Fruit fly (Drosophila melanogaster) whole organism, embryonic: ENCODE measurements around the gene armi.

Experiments
- Adf1 ChIP-seq: fragments of 200-800 bp; sonication (Bioruptor generic); IDR thresholded peaks from 2 replicates; pipeline ENCODE4 v1.3.6; 2022; ENCODE audit warnings: missing biosample characterization, missing genetic modification characterization
- Aef1 ChIP-seq: fragments of 200-800 bp; sonication (Bioruptor generic); IDR thresholded peaks from 3 replicates; pipeline ENCODE4 v1.3.6; 2022; ENCODE audit warnings: missing biosample characterization, missing genetic modification characterization
- Atf6 ChIP-seq: fragments of 200-800 bp; sonication (Bioruptor generic); IDR thresholded peaks from 2 replicates; pipeline ENCODE4 v1.3.6; 2022; ENCODE audit warnings: missing biosample characterization, missing genetic modification characterization
- CG10366 ChIP-seq: fragments of 200-800 bp; sonication (Bioruptor generic); IDR thresholded peaks from 2 replicates; pipeline ENCODE4 v1.3.6; 2022; ENCODE audit warnings: missing biosample characterization, missing genetic modification characterization
- CG11085 ChIP-seq: fragments of 200-800 bp; sonication (Bioruptor generic); IDR thresholded peaks from 2 replicates; pipeline ENCODE4 v1.3.6; 2022; ENCODE audit warnings: missing biosample characterization, missing genetic modification characterization
- CG13123 ChIP-seq: fragments of 200-800 bp; sonication (Bioruptor generic); optimal IDR thresholded peaks from 2 replicates; lab custom pipeline; 2016; ENCODE audit warnings: missing biosample characterization, missing genetic modification characterization
- CG13287 ChIP-seq: fragments of 200-800 bp; sonication (Bioruptor generic); IDR thresholded peaks from 2 replicates; pipeline ENCODE4 v1.3.6; 2022; ENCODE audit warnings: missing biosample characterization, missing genetic modification characterization; ENCODE audit not compliant: partially characterized antibody
- CG13894 ChIP-seq: fragments of 200-800 bp; sonication (Bioruptor generic); optimal IDR thresholded peaks from 3 replicates; lab custom pipeline; 2018; ENCODE audit warnings: missing biosample characterization, mild to moderate bottlenecking, missing genetic modification characterization, moderate library complexity
- CG14710 ChIP-seq: fragments of 200-800 bp; sonication (Bioruptor generic); optimal IDR thresholded peaks from 3 replicates; lab custom pipeline; 2019; ENCODE audit warnings: missing biosample characterization, mild to moderate bottlenecking, missing genetic modification characterization, moderate library complexity
- CG1647 ChIP-seq: fragments of 200-800 bp; sonication (Bioruptor generic); optimal IDR thresholded peaks from 3 replicates; lab custom pipeline; 2016; ENCODE audit warnings: missing biosample characterization, missing genetic modification characterization
- CG17829 ChIP-seq: fragments of 200-800 bp; optimal IDR thresholded peaks from 2 replicates; lab custom pipeline; 2019; ENCODE audit warnings: missing biosample characterization, mild to moderate bottlenecking, missing genetic modification characterization, moderate library complexity
- CG2199 ChIP-seq: fragments of 200-800 bp; sonication (Bioruptor generic); IDR thresholded peaks from 3 replicates; pipeline ENCODE4 v1.3.6; 2022; ENCODE audit warnings: missing biosample characterization, missing genetic modification characterization
- CG32767 ChIP-seq: fragments of 200-800 bp; sonication (Bioruptor generic); IDR thresholded peaks from 2 replicates; pipeline ENCODE4 v1.3.6; 2022; ENCODE audit warnings: missing biosample characterization, missing genetic modification characterization
- CG4328 ChIP-seq: fragments of 200-800 bp; sonication (Bioruptor generic); optimal IDR thresholded peaks from 3 replicates; lab custom pipeline; 2017; ENCODE audit warnings: missing biosample characterization, missing genetic modification reagents, missing genetic modification characterization
- CG6791 ChIP-seq: fragments of 200-800 bp; sonication (Bioruptor generic); IDR thresholded peaks from 3 replicates; pipeline ENCODE4 v1.3.6; 2022; ENCODE audit warnings: missing biosample characterization, missing genetic modification characterization; ENCODE audit not compliant: partially characterized antibody
- CG8290 ChIP-seq, 3 experiments: fragments of 200-800 bp; sonication (Bioruptor generic); optimal IDR thresholded peaks; 2 replicates each; lab custom pipeline; 2016 to 2019; ENCODE audit warnings: missing biosample characterization in 3 of 3, missing genetic modification characterization in 3 of 3, mild to moderate bottlenecking in 2 of 3, moderate library complexity in 1 of 3
- Deaf1 ChIP-seq: fragments of 200-800 bp; optimal IDR thresholded peaks from 3 replicates; lab custom pipeline; 2019; ENCODE audit warnings: missing biosample characterization, mild to moderate bottlenecking, missing genetic modification characterization, moderate library complexity
- HLHmδ ChIP-seq: fragments of 200-800 bp; sonication (Bioruptor generic); optimal IDR thresholded peaks from 2 replicates; lab custom pipeline; 2018; ENCODE audit warnings: missing biosample characterization, mild to moderate bottlenecking, missing genetic modification characterization, moderate library complexity
- Med ChIP-seq: fragments of 200-800 bp; sonication (Bioruptor generic); peaks from one replicate; lab custom pipeline; 2016; ENCODE audit warnings: missing biosample characterization, missing genetic modification characterization, mild to moderate bottlenecking, inconsistent platforms, moderate library complexity
- Trl ChIP-seq, 3 experiments: fragments of >200 bp in 2 of 3; fragments of 200-800 bp in 1 of 3; sonication (Bioruptor generic) in 1 of 3; optimal IDR thresholded peaks; 2 replicates in 1 of 3; 3 replicates in 2 of 3; lab custom pipeline; 2016 to 2017; ENCODE audit warnings: missing biosample characterization in 1 of 3, missing genetic modification characterization in 1 of 3
- abd-A ChIP-seq: fragments of 200-800 bp; sonication (Bioruptor generic); optimal IDR thresholded peaks from 3 replicates; lab custom pipeline; 2019; ENCODE audit warnings: missing biosample characterization, mild to moderate bottlenecking, missing genetic modification characterization, moderate library complexity
- cg ChIP-seq: fragments of 200-800 bp; sonication (Bioruptor generic); optimal IDR thresholded peaks from 3 replicates; lab custom pipeline; 2019; ENCODE audit warnings: missing biosample characterization, mild to moderate bottlenecking, missing genetic modification characterization, moderate library complexity
- chinmo ChIP-seq: fragments of 200-800 bp; sonication (Bioruptor generic); IDR thresholded peaks from 4 replicates; pipeline ENCODE4 v1.3.6; 2022; ENCODE audit warnings: missing biosample characterization, missing genetic modification characterization; ENCODE audit not compliant: partially characterized antibody
- corto ChIP-seq: fragments of 200-800 bp; sonication (Bioruptor generic); optimal IDR thresholded peaks from 2 replicates; lab custom pipeline; 2016; ENCODE audit warnings: missing biosample characterization, mild to moderate bottlenecking, missing genetic modification characterization, moderate library complexity
- crol ChIP-seq: fragments of 200-800 bp; sonication (Bioruptor generic); IDR thresholded peaks from 2 replicates; pipeline ENCODE4 v1.3.6; 2022; ENCODE audit warnings: missing biosample characterization, missing genetic modification characterization
- exex ChIP-seq: fragments of 200-800 bp; sonication (Bioruptor generic); optimal IDR thresholded peaks from 4 replicates; lab custom pipeline; 2018; ENCODE audit warnings: missing biosample characterization, mild to moderate bottlenecking, missing genetic modification characterization, moderate library complexity
- ftz-f1 ChIP-seq: fragments of 200-800 bp; sonication (Bioruptor generic); optimal IDR thresholded peaks from 2 replicates; lab custom pipeline; 2016; ENCODE audit warnings: missing biosample characterization, missing genetic modification characterization
- gce ChIP-seq: fragments of 200-800 bp; sonication (Bioruptor generic); IDR thresholded peaks from 3 replicates; pipeline ENCODE4 v1.3.6; 2022; ENCODE audit warnings: missing biosample characterization, missing genetic modification characterization
- gro ChIP-seq: fragments of 200-800 bp; sonication (Bioruptor generic); optimal IDR thresholded peaks from 2 replicates; lab custom pipeline; 2016; ENCODE audit warnings: missing biosample characterization, missing genetic modification characterization
- hb ChIP-seq: fragments of 200-800 bp; sonication (Bioruptor generic); IDR thresholded peaks from 3 replicates; pipeline ENCODE4 v1.3.6; 2022; ENCODE audit warnings: missing biosample characterization, missing genetic modification characterization; ENCODE audit not compliant: partially characterized antibody
- hth ChIP-seq: fragments of >200 bp; optimal IDR thresholded peaks from 2 replicates; lab custom pipeline; 2017; ENCODE audit warnings: inconsistent platforms
- lbe ChIP-seq: fragments of 200-800 bp; sonication (Bioruptor generic); optimal IDR thresholded peaks from 2 replicates; lab custom pipeline; 2016; ENCODE audit warnings: missing biosample characterization, mild to moderate bottlenecking, missing genetic modification characterization
- lilli ChIP-seq: fragments of 200-800 bp; sonication (Bioruptor generic); optimal IDR thresholded peaks from 3 replicates; lab custom pipeline; 2016; ENCODE audit warnings: missing biosample characterization, missing genetic modification characterization
- mam ChIP-seq: fragments of 200-800 bp; sonication (Bioruptor generic); optimal IDR thresholded peaks from 3 replicates; lab custom pipeline; 2016; ENCODE audit warnings: missing biosample characterization, missing genetic modification characterization
- sd ChIP-seq: fragments of 200-800 bp; sonication (Bioruptor generic); optimal IDR thresholded peaks from 3 replicates; lab custom pipeline; 2018; ENCODE audit warnings: missing biosample characterization, mild to moderate bottlenecking, missing genetic modification characterization, moderate library complexity
- sug ChIP-seq: fragments of 200-800 bp; optimal IDR thresholded peaks from 2 replicates; lab custom pipeline; 2019; ENCODE audit warnings: missing biosample characterization, mild to moderate bottlenecking, missing genetic modification characterization, moderate library complexity
- vvl ChIP-seq: fragments of 200-800 bp; sonication (Bioruptor generic); IDR thresholded peaks from 2 replicates; pipeline ENCODE4 v1.3.6; 2022; ENCODE audit warnings: missing biosample characterization, missing genetic modification characterization
- z ChIP-seq: fragments of 200-800 bp; sonication (Bioruptor generic); IDR thresholded peaks from 3 replicates; pipeline ENCODE4 v1.3.6; 2022; ENCODE audit warnings: missing biosample characterization, missing genetic modification characterization

The armi gene

DNA sequence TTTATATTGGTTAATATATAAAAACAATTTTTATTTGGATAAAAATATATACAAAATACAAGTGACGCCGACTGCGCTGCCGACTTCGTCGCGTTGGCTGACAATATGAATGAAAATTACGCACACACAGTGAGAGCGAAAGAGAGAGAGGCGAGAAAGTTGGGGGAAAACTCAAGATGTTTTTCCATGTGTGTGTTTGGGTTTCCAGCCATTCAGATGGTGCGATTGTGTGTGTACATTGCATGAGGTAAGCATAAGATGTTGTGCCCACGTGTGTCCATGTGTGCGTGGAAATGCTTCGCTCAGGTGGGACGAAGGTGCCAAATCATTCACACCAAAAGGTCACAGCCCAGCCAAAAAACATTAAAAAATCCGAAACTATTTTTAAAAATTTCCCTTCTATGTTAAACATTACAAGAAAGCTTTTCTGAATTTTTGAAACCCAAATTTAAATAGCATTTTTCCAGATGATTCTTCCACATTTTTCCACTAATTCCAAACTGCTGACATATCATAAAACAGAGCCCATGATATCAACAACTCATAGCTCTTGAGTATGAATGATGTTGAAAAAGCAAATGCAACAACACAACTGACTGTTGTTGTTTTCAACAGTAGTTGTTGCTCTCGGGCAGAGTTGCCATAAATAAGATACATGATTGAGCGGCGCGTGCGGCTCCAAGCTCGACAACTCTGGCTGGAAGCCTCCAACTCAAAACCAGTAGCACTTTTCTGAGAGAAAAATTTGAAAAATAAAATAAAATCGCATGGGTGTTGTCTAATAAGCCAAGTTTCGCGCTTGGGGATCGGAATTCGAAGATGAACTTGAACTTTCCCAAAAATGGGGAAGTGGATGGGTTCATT, 41.5 kb upstream of the armi start (continued):
- TF ChIP-seq HLHmδ (GFP tag; lab: Kevin White, UChicago) (no peak), mam (peak; percentile 1), hb (GFP tag; lab: Robert Waterston, UW) (no peak), lilli (GFP tag; lab: Kevin White, UChicago) (no peak), CG1647 (no peak), CG11085 (GFP tag; lab: Robert Waterston, UW) (no peak)

DNA sequence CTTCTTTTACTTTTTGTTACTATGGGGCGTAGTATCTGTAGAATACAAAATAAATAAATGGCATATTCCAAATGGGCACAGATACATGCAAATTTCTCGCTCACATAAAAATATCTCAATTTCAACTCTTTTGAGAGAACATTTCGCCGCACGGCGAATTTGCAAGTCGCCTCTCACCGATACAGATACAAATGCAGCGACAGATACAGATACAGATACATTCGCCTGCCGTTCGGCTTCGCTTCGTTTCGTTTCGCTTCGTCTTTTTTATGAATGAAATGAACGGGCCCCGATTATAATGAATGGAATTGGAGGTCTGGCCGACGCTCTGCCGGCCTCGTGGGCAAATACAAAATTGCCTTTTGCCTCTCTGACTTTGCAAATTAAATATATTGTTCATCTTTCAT, 40.9 kb upstream of the armi start:
- TF ChIP-seq Trl (optimal IDR thresholded peaks at IDR 0.05; lab: Kevin White, UChicago), result peak; percentile 43 to 78
- no peak for TF ChIP-seq Trl (GFP tag; optimal IDR thresholded peaks at IDR 0.05; lab: Kevin White, UChicago)
- no peak for TF ChIP-seq gro
- TF ChIP-seq CG4328 (GFP tag; lab: Kevin White, UChicago), result no peak
- TF ChIP-seq sd, result peak; percentile 46
- peak; percentile 41 for TF ChIP-seq Med (GFP tag; lab: Kevin White, UChicago)
- TF ChIP-seq ftz-f1, result peak; percentile 28
- TF ChIP-seq Adf1, result peak; percentile 82; the same call in 1 of the 2 replicates
- TF ChIP-seq CG13894 (tag; lab: Kevin White, UChicago), result peak; percentile 100
- TF ChIP-seq CG13123 (GFP tag; lab: Kevin White, UChicago), result no peak
- TF ChIP-seq CG6791 (GFP tag; lab: Robert Waterston, UW), result 0 out of 3 replicates have a peak, but pooled peaks have one; percentile 23
- TF ChIP-seq Deaf1 (tag; lab: Kevin White, UChicago), result peak; percentile 99
- no peak for TF ChIP-seq CG14710 (tag; lab: Kevin White, UChicago)
- peak; percentile 37; the same call in 1 of the 2 replicates for TF ChIP-seq CG13287 (GFP tag; lab: Robert Waterston, UW)
- no peak for TF ChIP-seq gce
- TF ChIP-seq vvl, result peak; percentile 19; the same call in 1 of the 2 replicates
- peak; percentile 82 for TF ChIP-seq z
- no peak for TF ChIP-seq hth
- TF ChIP-seq CG10366 (GFP tag; lab: Robert Waterston, UW), result no peak
- peak; percentile 51 for TF ChIP-seq lbe (GFP tag; lab: Kevin White, UChicago)
- TF ChIP-seq CG2199, result peak; percentile 67; the same call in 1 of the 3 replicates
- TF ChIP-seq corto, result peak; percentile 41
- TF ChIP-seq abd-A, result peak; percentile 61
- peak; percentile 32; the same call in 1 of the 2 replicates for TF ChIP-seq CG32767
- peak; percentile 14 for TF ChIP-seq exex (tag; lab: Kevin White, UChicago)
- TF ChIP-seq crol (GFP tag; lab: Robert Waterston, UW), result peak; percentile 42; the same call in 1 of the 2 replicates
- TF ChIP-seq Aef1 (GFP tag; lab: Robert Waterston, UW), result no peak
- peak; percentile 92 for TF ChIP-seq cg (GFP tag; lab: Kevin White, UChicago)
- peak; percentile 36 for TF ChIP-seq sug (tag; lab: Kevin White, UChicago)
- peak; percentile 21 for TF ChIP-seq CG17829 (tag; lab: Kevin White, UChicago)
- TF ChIP-seq Atf6 (GFP tag; lab: Robert Waterston, UW), result 0 out of 2 replicates have a peak, but pooled peaks have one; percentile 16
- peak; percentile 94; the same call in 2 of the 4 replicates for TF ChIP-seq chinmo (GFP tag; lab: Robert Waterston, UW)
- TF ChIP-seq CG8290 (GFP tag; optimal IDR thresholded peaks at IDR 0.05; lab: Kevin White, UChicago), result no peak
- TF ChIP-seq CG8290 (tag; optimal IDR thresholded peaks at IDR 0.05; lab: Kevin White, UChicago), result peak in 1 of 2 experiments; percentile 44
